Worm (Caenorhabditis elegans) whole organism, mixed stage, embryonic: ENCODE results near the gene F38H4.6.

Source experiments
- bed-3 ChIP-seq: fragments of 200-800 bp; sonication (Bioruptor generic); optimal IDR thresholded peaks from 3 replicates; lab custom pipeline; 2018; ENCODE audit warnings: mild to moderate bottlenecking, missing genetic modification characterization, moderate library complexity, missing compliant biosample characterization
- blmp-1 ChIP-seq: fragments of 150-350 bp; optimal IDR thresholded peaks from 2 replicates; lab custom pipeline; 2014; ENCODE audit warnings: missing biosample characterization, missing genetic modification characterization
- ceh-39 ChIP-seq: fragments of 150-350 bp; optimal IDR thresholded peaks from 2 replicates; lab custom pipeline; 2014; ENCODE audit warnings: missing biosample characterization, missing genetic modification characterization
- ceh-43 ChIP-seq: fragments of 200-800 bp; sonication (Bioruptor generic); optimal IDR thresholded peaks from 2 replicates; lab custom pipeline; 2018; ENCODE audit warnings: mild to moderate bottlenecking, missing genetic modification characterization, moderate library complexity, missing compliant biosample characterization
- ces-1 ChIP-seq: fragments of 150-350 bp; optimal IDR thresholded peaks from 2 replicates; lab custom pipeline; 2014; ENCODE audit warnings: missing biosample characterization, missing genetic modification reagents, missing genetic modification characterization
- cnd-1 ChIP-seq: fragments of 200-800 bp; sonication (Bioruptor generic); optimal IDR thresholded peaks from 2 replicates; lab custom pipeline; 2018; ENCODE audit warnings: mild to moderate bottlenecking, missing genetic modification characterization, missing compliant biosample characterization
- elt-1 ChIP-seq: sonication (generic microtip); optimal IDR thresholded peaks from 2 replicates; lab custom pipeline; 2017; ENCODE audit warnings: missing genetic modification characterization, mild to moderate bottlenecking, missing compliant biosample characterization, antibody characterized with exemption, moderate library complexity, borderline replicate concordance; ENCODE audit not compliant: insufficient read depth
- flh-1 ChIP-seq: fragments of 200-800 bp; sonication (Bioruptor generic); optimal IDR thresholded peaks from 2 replicates; lab custom pipeline; 2018; ENCODE audit warnings: mild to moderate bottlenecking, missing genetic modification characterization, moderate library complexity, missing compliant biosample characterization
- ham-2 ChIP-seq: fragments of 200-800 bp; sonication (Bioruptor generic); optimal IDR thresholded peaks from 2 replicates; lab custom pipeline; 2018; ENCODE audit warnings: mild to moderate bottlenecking, missing genetic modification characterization, missing compliant biosample characterization
- hlh-1 ChIP-seq: fragments of 150-350 bp; optimal IDR thresholded peaks from 2 replicates; lab custom pipeline; 2014; ENCODE audit warnings: missing biosample characterization, missing genetic modification reagents, missing genetic modification characterization
- lin-13 ChIP-seq: fragments of 150-350 bp; optimal IDR thresholded peaks from 2 replicates; lab custom pipeline; 2014; ENCODE audit warnings: missing biosample characterization, missing genetic modification characterization
- lin-32 ChIP-seq: fragments of 200-800 bp; sonication (Bioruptor generic); optimal IDR thresholded peaks from 2 replicates; lab custom pipeline; 2018; ENCODE audit warnings: mild to moderate bottlenecking, missing genetic modification characterization, missing compliant biosample characterization
- lsy-2 ChIP-seq: fragments of 150-350 bp; optimal IDR thresholded peaks from 2 replicates; lab custom pipeline; 2014; ENCODE audit warnings: missing biosample characterization, missing genetic modification characterization
- mab-5 ChIP-seq: fragments of 150-350 bp; optimal IDR thresholded peaks from 2 replicates; lab custom pipeline; 2014; ENCODE audit warnings: missing biosample characterization, missing genetic modification characterization
- mep-1 ChIP-seq: fragments of 150-350 bp; optimal IDR thresholded peaks from 2 replicates; lab custom pipeline; 2017; ENCODE audit warnings: missing biosample characterization, missing genetic modification reagents, missing genetic modification characterization, inconsistent platforms
- mls-2 ChIP-seq: sonication (generic microtip); optimal IDR thresholded peaks from 2 replicates; lab custom pipeline; 2016; ENCODE audit warnings: mild to moderate bottlenecking, missing genetic modification characterization, moderate library complexity, missing compliant biosample characterization
- nhr-12 ChIP-seq: fragments of 150-350 bp; optimal IDR thresholded peaks from 2 replicates; lab custom pipeline; 2014; ENCODE audit warnings: missing biosample characterization, missing genetic modification characterization
- nhr-2 ChIP-seq: fragments of 150-350 bp; optimal IDR thresholded peaks from 2 replicates; lab custom pipeline; 2014; ENCODE audit warnings: missing biosample characterization, missing genetic modification characterization
- nhr-237 ChIP-seq: fragments of 150-350 bp; optimal IDR thresholded peaks from 2 replicates; lab custom pipeline; 2014; ENCODE audit warnings: missing biosample characterization, missing genetic modification characterization
- nhr-76 ChIP-seq: sonication (generic microtip); optimal IDR thresholded peaks from 2 replicates; lab custom pipeline; 2017; ENCODE audit warnings: missing biosample characterization, missing genetic modification characterization
- pha-4 ChIP-seq: fragments of 150-350 bp; optimal IDR thresholded peaks from 2 replicates; lab custom pipeline; 2018; ENCODE audit warnings: missing biosample characterization, missing genetic modification reagents, missing genetic modification characterization
- sem-2 ChIP-seq: fragments of 200-800 bp; sonication (Bioruptor generic); optimal IDR thresholded peaks from 2 replicates; lab custom pipeline; 2018; ENCODE audit warnings: mild to moderate bottlenecking, missing genetic modification characterization, missing compliant biosample characterization
- snpc-4 ChIP-seq: fragments of 150-350 bp; optimal IDR thresholded peaks from 2 replicates; lab custom pipeline; 2014; ENCODE audit warnings: missing biosample characterization, missing genetic modification characterization
- sptf-1 ChIP-seq: sonication (generic microtip); optimal IDR thresholded peaks from 2 replicates; lab custom pipeline; 2017; ENCODE audit warnings: mild to moderate bottlenecking, missing genetic modification characterization, moderate library complexity, missing compliant biosample characterization
- tbx-8 ChIP-seq: fragments of 200-800 bp; sonication (Bioruptor generic); optimal IDR thresholded peaks from 2 replicates; lab custom pipeline; 2018; ENCODE audit warnings: mild to moderate bottlenecking, missing genetic modification characterization, moderate library complexity, missing compliant biosample characterization
- unc-120 ChIP-seq: sonication (generic microtip); optimal IDR thresholded peaks from 2 replicates; lab custom pipeline; 2017; ENCODE audit warnings: missing genetic modification characterization, missing compliant biosample characterization; ENCODE audit not compliant: poor library complexity, severe bottlenecking
- unc-39 ChIP-seq: fragments of 150-350 bp; optimal IDR thresholded peaks from 2 replicates; lab custom pipeline; 2014; ENCODE audit warnings: missing biosample characterization, missing genetic modification characterization
- unc-62 ChIP-seq: fragments of 150-350 bp; optimal IDR thresholded peaks from 2 replicates; lab custom pipeline; 2014; ENCODE audit warnings: missing biosample characterization, missing genetic modification reagents, missing genetic modification characterization
- zip-8 ChIP-seq: fragments of 150-350 bp; optimal IDR thresholded peaks from 2 replicates; lab custom pipeline; 2014; ENCODE audit warnings: missing biosample characterization, missing genetic modification characterization

The F38H4.6 gene

ce11 chrIV:11868452-11868851, 20.8 kb upstream of the F38H4.6 start:
- TF ChIP-seq ceh-43 (GFP tag; lab: Kevin White, UChicago) (peak; percentile 41), ham-2 (GFP tag; lab: Kevin White, UChicago) (no peak), elt-1 (tag; lab: Kevin White, UChicago) (no peak), lin-13 (tag; lab: Kevin White, UChicago) (no peak)

- TF ChIP-seq ces-1 (peak; percentile 49), nhr-12 (tag; lab: Kevin White, UChicago) (no peak), sptf-1 (peak; percentile 29), mls-2 (tag; lab: Kevin White, UChicago) (peak; percentile 7), tbx-8 (GFP tag; lab: Kevin White, UChicago) (no peak), nhr-76 (tag; lab: Kevin White, UChicago) (no peak), sem-2 (GFP tag; lab: Kevin White, UChicago) (no peak), ceh-39 (no peak), nhr-2 (tag; lab: Kevin White, UChicago) (peak; percentile 95), cnd-1 (tag; lab: Kevin White, UChicago) (peak; percentile 92), lin-32 (GFP tag; lab: Kevin White, UChicago) (peak; percentile 96), mep-1 (peak; percentile 12)
These were observed 20.1 kb upstream of the F38H4.6 start for ce11 chrIV:11867652-11868232.

- TF ChIP-seq ces-1 (no peak), hlh-1 (tag; lab: Kevin White, UChicago) (no peak), pha-4 (tag; lab: Kevin White, UChicago) (no peak), blmp-1 (tag; lab: Kevin White, UChicago) (no peak), lsy-2 (tag; lab: Kevin White, UChicago) (no peak), nhr-2 (tag; lab: Kevin White, UChicago) (no peak), unc-120 (tag; lab: Kevin White, UChicago) (no peak), mep-1 (no peak), flh-1 (GFP tag; lab: Kevin White, UChicago) (no peak), mab-5 (no peak), snpc-4 (tag; lab: Kevin White, UChicago) (no peak), unc-62 (GFP tag; lab: Kevin White, UChicago) (no peak), zip-8 (tag; lab: Kevin White, UChicago) (no peak), mls-2 (tag; lab: Kevin White, UChicago) (no peak), nhr-237 (tag; lab: Kevin White, UChicago) (no peak), lin-32 (GFP tag; lab: Kevin White, UChicago) (no peak), tbx-8 (GFP tag; lab: Kevin White, UChicago) (no peak)
These were observed 16.6 kb upstream of the F38H4.6 start, which contains the start of gene trpa-1 for ce11 chrIV:11864226-11864625. Gene trpa-1, plus strand, starts transcription at chrIV:11864526.

- TF ChIP-seq unc-39 (tag; lab: Kevin White, UChicago) = no peak
These were observed 15.8 kb upstream of the F38H4.6 start for ce11 chrIV:11863428-11863827.

- no peak for TF ChIP-seq cnd-1 (tag; lab: Kevin White, UChicago)
- TF ChIP-seq pha-4 (tag; lab: Kevin White, UChicago) = no peak
- TF ChIP-seq sptf-1 = no peak
- peak; percentile 20 for TF ChIP-seq elt-1 (tag; lab: Kevin White, UChicago)
These were observed 12.4 kb upstream of the F38H4.6 start, which contains the start of gene mob-1 for ce11 chrIV:11859995-11860605. Gene mob-1, plus strand, starts transcription at chrIV:11860555.

- TF ChIP-seq pha-4 (tag; lab: Kevin White, UChicago) = no peak
- no peak for TF ChIP-seq nhr-12 (tag; lab: Kevin White, UChicago)
- no peak for TF ChIP-seq lsy-2 (tag; lab: Kevin White, UChicago)
- no peak for TF ChIP-seq bed-3
- TF ChIP-seq sem-2 (GFP tag; lab: Kevin White, UChicago) = no peak
- TF ChIP-seq, all 35 proteins: peak for 0
These were observed 10.5 kb upstream of the F38H4.6 start, which contains the start of gene let-92 for ce11 chrIV:11858142-11858541. Gene let-92, plus strand, starts transcription at chrIV:11858442.
